Worm (Caenorhabditis elegans): ENCODE results near the gene C47E8.9.
A peak's percentile ranks its signal among the peaks of the same experiment; 100 is the strongest.

C47E8.9 gene

ce11 chrV:14645817-14646789, 17.0 kb upstream of the C47E8.9 start, which contains the start of the genes rfc-1 and pmp-3 (continued):
- no peak for TF ChIP-seq ets-5 (GFP tag; IDR thresholded peaks at IDR 0.05)
- peak; percentile 20 for TF ChIP-seq rnt-1 (tag; optimal IDR thresholded peaks at IDR 0.05)
- no peak for TF ChIP-seq ceh-90 (tag; optimal IDR thresholded peaks at IDR 0.05)
- no peak for TF ChIP-seq pqm-1 (tag; optimal IDR thresholded peaks at IDR 0.05)
- peak; percentile 42 for TF ChIP-seq lin-14 (GFP tag; optimal IDR thresholded peaks at IDR 0.05)
- TF ChIP-seq nhr-28 (tag; optimal IDR thresholded peaks at IDR 0.05): no peak
- no peak for TF ChIP-seq ceh-63 (GFP tag; optimal IDR thresholded peaks at IDR 0.05)
- peak; percentile 82 to 88 (median 86) for TF ChIP-seq dpl-1 (GFP tag; optimal IDR thresholded peaks at IDR 0.05)
- TF ChIP-seq lin-15B (tag; optimal IDR thresholded peaks at IDR 0.05): peak; percentile 29
- no peak for TF ChIP-seq nhr-47 (tag; optimal IDR thresholded peaks at IDR 0.05)
- no peak for TF ChIP-seq unc-98 (GFP tag; IDR thresholded peaks at IDR 0.05)
- no peak for TF ChIP-seq zip-4 (GFP tag; optimal IDR thresholded peaks at IDR 0.05)
- TF ChIP-seq lin-39 (tag; optimal IDR thresholded peaks at IDR 0.05): no peak
- TF ChIP-seq irx-1 (tag; optimal IDR thresholded peaks at IDR 0.05): peak; percentile 5
- TF ChIP-seq vab-15 (tag; optimal IDR thresholded peaks at IDR 0.05): no peak
- no peak for TF ChIP-seq sup-37 (GFP tag; optimal IDR thresholded peaks at IDR 0.05)
- TF ChIP-seq fkh-8 (tag; optimal IDR thresholded peaks at IDR 0.05): peak; percentile 12
- peak; percentile 22 for TF ChIP-seq skn-1 (tag; optimal IDR thresholded peaks at IDR 0.05)
- no peak for TF ChIP-seq nhr-11 (tag; optimal IDR thresholded peaks at IDR 0.05)

- TF ChIP-seq sox-4 (tag; optimal IDR thresholded peaks at IDR 0.05) (no peak), unc-30 (tag; optimal IDR thresholded peaks at IDR 0.05) (no peak), lin-14 (GFP tag; optimal IDR thresholded peaks at IDR 0.05) (peak; percentile 45), sptf-1 (tag; optimal IDR thresholded peaks at IDR 0.05) (no peak), snpc-4 (tag; optimal IDR thresholded peaks at IDR 0.05) (no peak), unc-130 (tag; optimal IDR thresholded peaks at IDR 0.05) (no peak), lir-3 (tag; optimal IDR thresholded peaks at IDR 0.05; ENCODE audit: poor library complexity) (no peak), ztf-4 (tag; optimal IDR thresholded peaks at IDR 0.05) (no peak), ceh-8 (GFP tag; optimal IDR thresholded peaks at IDR 0.05) (no peak), efl-1 (optimal IDR thresholded peaks at IDR 0.05) (no peak), efl-1 (GFP tag; optimal IDR thresholded peaks at IDR 0.05 in 1 of 2) (peak in 1 of 2 experiments; percentile 66), skn-1 (tag; optimal IDR thresholded peaks at IDR 0.05) (no peak), nhr-71 (tag; optimal IDR thresholded peaks at IDR 0.05) (no peak), fkh-10 (GFP tag; optimal IDR thresholded peaks at IDR 0.05) (peak; percentile 86), egl-13 (tag; optimal IDR thresholded peaks at IDR 0.05) (no peak), nhr-47 (tag; optimal IDR thresholded peaks at IDR 0.05) (no peak), C34B4.2 (tag; optimal IDR thresholded peaks at IDR 0.05) (no peak), zag-1 (tag; optimal IDR thresholded peaks at IDR 0.05) (no peak), lin-15B (tag; optimal IDR thresholded peaks at IDR 0.05) (no peak), xbp-1 (tag; optimal IDR thresholded peaks at IDR 0.05) (no peak)
Observed at ce11 chrV:14648825-14649224, 14.3 kb upstream of the C47E8.9 start.

DNA sequence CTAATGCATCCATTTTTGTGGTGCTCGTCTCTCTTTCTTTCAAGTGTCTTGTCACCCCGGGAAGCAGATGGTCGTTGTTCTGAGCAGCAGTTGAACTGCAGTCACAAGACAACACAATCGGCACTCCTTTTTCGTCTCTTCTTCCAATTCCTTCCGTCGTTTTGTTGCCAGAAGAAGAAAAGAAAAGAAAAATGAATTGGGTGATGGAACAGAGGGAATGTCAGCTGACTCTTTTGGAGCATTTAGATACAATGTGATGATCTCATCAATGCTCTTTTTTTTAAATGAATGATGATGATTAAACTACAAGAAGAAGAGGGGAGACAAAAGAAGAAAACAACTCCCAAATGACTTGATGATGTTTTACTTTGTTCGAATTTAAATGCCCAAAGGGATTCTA, 13.2 kb upstream of the C47E8.9 start:
- TF ChIP-seq nhr-47 (tag; optimal IDR thresholded peaks at IDR 0.05) (peak; percentile 14), egl-27 (tag; optimal IDR thresholded peaks at IDR 0.05) (no peak), lin-14 (GFP tag; optimal IDR thresholded peaks at IDR 0.05) (peak; percentile 81), ceh-63 (GFP tag; optimal IDR thresholded peaks at IDR 0.05) (no peak), snu-23 (GFP tag; optimal IDR thresholded peaks at IDR 0.05) (peak; percentile 4), lin-39 (tag; optimal IDR thresholded peaks at IDR 0.05) (no peak), pag-3 (tag; optimal IDR thresholded peaks at IDR 0.05; ENCODE audit: borderline replicate concordance, insufficient read depth) (no peak), tbx-2 (tag; optimal IDR thresholded peaks at IDR 0.05) (peak; percentile 26), F16B12.6 (tag; optimal IDR thresholded peaks at IDR 0.05) (no peak), ztf-11 (tag; optimal IDR thresholded peaks at IDR 0.05) (no peak), rnt-1 (tag; optimal IDR thresholded peaks at IDR 0.05) (peak; percentile 32), efl-3 (GFP tag; optimal IDR thresholded peaks at IDR 0.05) (no peak), nhr-28 (tag; optimal IDR thresholded peaks at IDR 0.05) (no peak), ceh-88 (GFP tag; IDR thresholded peaks at IDR 0.05) (no peak), hlh-17 (GFP tag; optimal IDR thresholded peaks at IDR 0.05; ENCODE audit: borderline replicate concordance) (no peak), ces-1 (GFP tag; optimal IDR thresholded peaks at IDR 0.05) (no peak), elt-3 (tag; optimal IDR thresholded peaks at IDR 0.05) (no peak), unc-86 (tag; optimal IDR thresholded peaks at IDR 0.05) (peak; percentile 24), sox-4 (tag; optimal IDR thresholded peaks at IDR 0.05) (no peak), skn-1 (tag; optimal IDR thresholded peaks at IDR 0.05) (peak; percentile 18), nhr-71 (tag; optimal IDR thresholded peaks at IDR 0.05) (peak; percentile 59)

Data from whole organism, L1 larva.